Fruit fly (Drosophila melanogaster): Measurements from ENCODE around the gene CG33253.

CG33253 gene

dm6 chrX:19153288-19154130, 29.7 kb upstream of the CG33253 start (continued):
- peak; percentile 93 for TF ChIP-seq pros (GFP tag; optimal IDR thresholded peaks at IDR 0.05)
- 0 out of 3 replicates have a peak, but pooled peaks have one; percentile 46 for TF ChIP-seq zen2 (GFP tag; IDR thresholded peaks at IDR 0.05; ENCODE audit: partially characterized antibody)
- no peak for TF ChIP-seq CG14667 (GFP tag; IDR thresholded peaks at IDR 0.05)
- TF ChIP-seq lola (GFP tag; optimal IDR thresholded peaks at IDR 0.05) = no peak
- no peak for TF ChIP-seq CG13123 (GFP tag; optimal IDR thresholded peaks at IDR 0.05)
- TF ChIP-seq H15 (GFP tag; IDR thresholded peaks at IDR 0.05) = no peak
- peak; percentile 8 for TF ChIP-seq CG8924 (tag; optimal IDR thresholded peaks at IDR 0.05)
- no peak for TF ChIP-seq slp2 (GFP tag; optimal IDR thresholded peaks at IDR 0.05)
- no peak for TF ChIP-seq cad (GFP tag; optimal IDR thresholded peaks at IDR 0.05)
- 0 out of 2 replicates have a peak, but pooled peaks have one; percentile 36 for TF ChIP-seq CG10321 (GFP tag; IDR thresholded peaks at IDR 0.05)
- no peak for TF ChIP-seq Hand (GFP tag; optimal IDR thresholded peaks at IDR 0.05)
- TF ChIP-seq jigr1 (GFP tag; IDR thresholded peaks at IDR 0.05) = no peak
- TF ChIP-seq CG10267 (tag; optimal IDR thresholded peaks at IDR 0.05) = no peak
- no peak for TF ChIP-seq CG12942 (GFP tag; optimal IDR thresholded peaks at IDR 0.05)
- no peak for TF ChIP-seq CG2129 (GFP tag; IDR thresholded peaks at IDR 0.05; ENCODE audit: partially characterized antibody)
- TF ChIP-seq fd64A (GFP tag; optimal IDR thresholded peaks at IDR 0.05) = no peak
- TF ChIP-seq kay (GFP tag; optimal IDR thresholded peaks at IDR 0.05) = peak; percentile 88
- TF ChIP-seq CHES-1-like (GFP tag; optimal IDR thresholded peaks at IDR 0.05) = no peak
- TF ChIP-seq Bteb2 (GFP tag; optimal IDR thresholded peaks at IDR 0.05) = no peak
- no peak for TF ChIP-seq GATAe (GFP tag; conservative IDR thresholded peaks at IDR 0.05)
- TF ChIP-seq CG2120 (GFP tag; optimal IDR thresholded peaks at IDR 0.05) = no peak
- TF ChIP-seq CG10366 (GFP tag; IDR thresholded peaks at IDR 0.05) = no peak
- TF ChIP-seq Six4 (GFP tag; optimal IDR thresholded peaks at IDR 0.05) = no peak
- no peak for TF ChIP-seq Kr (GFP tag; optimal IDR thresholded peaks at IDR 0.05)
- no peak for TF ChIP-seq br (optimal IDR thresholded peaks at IDR 0.05)
- TF ChIP-seq CG7786 (GFP tag; optimal IDR thresholded peaks at IDR 0.05) = no peak
- peak; percentile 61 for TF ChIP-seq HmgZ (tag; optimal IDR thresholded peaks at IDR 0.05)
- TF ChIP-seq CG10147 (GFP tag; optimal IDR thresholded peaks at IDR 0.05) = no peak
- TF ChIP-seq CG1602 (GFP tag; optimal IDR thresholded peaks at IDR 0.05) = no peak
- TF ChIP-seq Eip74EF (GFP tag; optimal IDR thresholded peaks at IDR 0.05) = no peak
- TF ChIP-seq pan (optimal IDR thresholded peaks at IDR 0.05) = no peak
- no peak for TF ChIP-seq pan (GFP tag; optimal IDR thresholded peaks at IDR 0.05 in 1 of 2, IDR thresholded peaks at IDR 0.05 in 1 of 2)
- TF ChIP-seq Dad (GFP tag; optimal IDR thresholded peaks at IDR 0.05) = no peak
- TF ChIP-seq hth (optimal IDR thresholded peaks at IDR 0.05) = no peak
- no peak for TF ChIP-seq Doc3 (GFP tag; IDR thresholded peaks at IDR 0.05; ENCODE audit: partially characterized antibody)
- TF ChIP-seq twi (tag; optimal IDR thresholded peaks at IDR 0.05) = no peak
- peak; percentile 28 for TF ChIP-seq CG6813 (GFP tag; optimal IDR thresholded peaks at IDR 0.05)
- TF ChIP-seq CG2889 (GFP tag; IDR thresholded peaks at IDR 0.05) = no peak
- TF ChIP-seq CG7372 (GFP tag; IDR thresholded peaks at IDR 0.05) = no peak
- TF ChIP-seq Mrtf (GFP tag; IDR thresholded peaks at IDR 0.05) = no peak
- TF ChIP-seq CG9437 (GFP tag; optimal IDR thresholded peaks at IDR 0.05) = no peak
- peak; percentile 14 for TF ChIP-seq CG6765 (GFP tag; optimal IDR thresholded peaks at IDR 0.05)
- no peak for TF ChIP-seq Bdp1 (GFP tag; optimal IDR thresholded peaks at IDR 0.05)
- TF ChIP-seq Side (GFP tag; optimal IDR thresholded peaks at IDR 0.05) = peak; percentile 4
- no peak for TF ChIP-seq zf30C (GFP tag; optimal IDR thresholded peaks at IDR 0.05)
- no peak for TF ChIP-seq gsb (GFP tag; IDR thresholded peaks at IDR 0.05)
- TF ChIP-seq Stat92E (GFP tag; optimal IDR thresholded peaks at IDR 0.05) = peak in 1 of 3 experiments; percentile 22
- no peak for TF ChIP-seq CG11696 (GFP tag; IDR thresholded peaks at IDR 0.05)
- no peak for TF ChIP-seq lmd (GFP tag; IDR thresholded peaks at IDR 0.05)
- TF ChIP-seq CG33557 (GFP tag; optimal IDR thresholded peaks at IDR 0.05) = no peak

Measured in whole organism, embryonic.